Fruit fly (Drosophila melanogaster): Measurements from ENCODE around the gene CG5276.

Gene CG5276

DNA sequence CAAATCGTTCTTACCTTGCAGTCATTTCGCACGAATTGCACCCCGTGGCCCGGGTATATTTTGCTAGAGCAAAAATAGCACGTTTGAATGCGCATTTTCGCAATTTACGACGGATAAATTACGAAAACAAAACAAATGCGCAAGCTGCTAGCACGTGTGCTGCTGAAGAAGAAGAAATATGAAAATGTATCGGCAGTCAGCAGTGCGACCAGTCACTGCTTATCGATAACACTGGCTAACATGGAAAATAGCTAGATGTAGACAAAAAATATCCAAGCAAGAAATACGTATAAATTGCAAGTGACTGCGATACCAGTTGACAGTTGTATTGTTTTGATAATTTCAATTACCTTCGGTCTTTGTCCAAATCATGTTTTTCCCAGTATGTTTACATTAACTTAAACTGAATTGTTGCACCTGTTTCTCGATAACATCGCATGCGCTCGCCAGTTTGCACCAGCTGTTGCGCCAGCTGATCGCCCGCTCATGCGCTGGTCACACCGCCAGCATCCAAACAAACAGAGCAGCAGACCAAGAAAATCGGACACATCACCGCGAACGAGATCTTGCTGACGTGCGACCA lies at the start of gene CG5276, which contains the start of gene RpL24-like (continued):
- TF ChIP-seq CG31224 (GFP tag; IDR thresholded peaks at IDR 0.05) (no peak), Six4 (GFP tag; optimal IDR thresholded peaks at IDR 0.05) (no peak), ftz-f1 (GFP tag; optimal IDR thresholded peaks at IDR 0.05) (peak; percentile 5), pzg (GFP tag; optimal IDR thresholded peaks at IDR 0.05) (peak; percentile 90), CG4404 (GFP tag; IDR thresholded peaks at IDR 0.05) (no peak), dm (GFP tag; optimal IDR thresholded peaks at IDR 0.05) (peak; percentile 98), CG7357 (GFP tag; IDR thresholded peaks at IDR 0.05) (peak; percentile 55; the same call in 1 of the 3 replicates), Hand (GFP tag; optimal IDR thresholded peaks at IDR 0.05) (no peak), grau (tag; optimal IDR thresholded peaks at IDR 0.05) (no peak), bowl (GFP tag; IDR thresholded peaks at IDR 0.05) (no peak), CG3847 (GFP tag; IDR thresholded peaks at IDR 0.05) (no peak), slp2 (GFP tag; optimal IDR thresholded peaks at IDR 0.05) (no peak), CG30403 (GFP tag; optimal IDR thresholded peaks at IDR 0.05) (no peak), CG17612 (GFP tag; IDR thresholded peaks at IDR 0.05) (no peak), CG12219 (GFP tag; optimal IDR thresholded peaks at IDR 0.05) (no peak), cg (GFP tag; optimal IDR thresholded peaks at IDR 0.05) (no peak), ase (GFP tag; IDR thresholded peaks at IDR 0.05) (no peak), CG10959 (GFP tag; IDR thresholded peaks at IDR 0.05) (no peak), Scr (GFP tag; IDR thresholded peaks at IDR 0.05; ENCODE audit: partially characterized antibody) (peak; percentile 63), CG5245 (GFP tag; optimal IDR thresholded peaks at IDR 0.05) (no peak), Adf1 (GFP tag; IDR thresholded peaks at IDR 0.05) (no peak), E2f1 (GFP tag; IDR thresholded peaks at IDR 0.05) (no peak), CG11696 (GFP tag; IDR thresholded peaks at IDR 0.05) (no peak), zfh2 (GFP tag; optimal IDR thresholded peaks at IDR 0.05) (no peak), D19A (tag; optimal IDR thresholded peaks at IDR 0.05) (no peak), ERR (GFP tag; optimal IDR thresholded peaks at IDR 0.05) (no peak), CG7745 (tag; optimal IDR thresholded peaks at IDR 0.05) (no peak), Abd-B (GFP tag; optimal IDR thresholded peaks at IDR 0.05) (no peak), CG6765 (GFP tag; optimal IDR thresholded peaks at IDR 0.05) (no peak), Fer3 (tag; optimal IDR thresholded peaks at IDR 0.05) (no peak), dpn (GFP tag; optimal IDR thresholded peaks at IDR 0.05) (no peak), Dfd (GFP tag; optimal IDR thresholded peaks at IDR 0.05) (no peak), br (optimal IDR thresholded peaks at IDR 0.05) (no peak), CG15479 (GFP tag; optimal IDR thresholded peaks at IDR 0.05) (peak; percentile 95), CG9609 (GFP tag; optimal IDR thresholded peaks at IDR 0.05) (no peak), CG3838 (GFP tag; optimal IDR thresholded peaks at IDR 0.05) (no peak), Hey (tag; optimal IDR thresholded peaks at IDR 0.05) (no peak), h (optimal IDR thresholded peaks at IDR 0.05) (no peak), Xbp1 (GFP tag; optimal IDR thresholded peaks at IDR 0.05) (no peak), hth (optimal IDR thresholded peaks at IDR 0.05) (no peak), CG6254 (GFP tag; optimal IDR thresholded peaks at IDR 0.05) (no peak), CG3163 (GFP tag; optimal IDR thresholded peaks at IDR 0.05) (no peak), Chrac-16 (GFP tag; optimal IDR thresholded peaks at IDR 0.05) (no peak), stc (GFP tag; IDR thresholded peaks at IDR 0.05) (no peak), z (GFP tag; IDR thresholded peaks at IDR 0.05) (no peak), ara (GFP tag; IDR thresholded peaks at IDR 0.05) (no peak), CG11723 (GFP tag; optimal IDR thresholded peaks at IDR 0.05) (no peak), Bdp1 (GFP tag; optimal IDR thresholded peaks at IDR 0.05) (no peak), CG16863 (GFP tag; optimal IDR thresholded peaks at IDR 0.05) (no peak), gem (tag; optimal IDR thresholded peaks at IDR 0.05) (no peak), CG9932 (GFP tag; IDR thresholded peaks at IDR 0.05) (no peak), esg (GFP tag; conservative IDR thresholded peaks at IDR 0.05) (no peak), dati (GFP tag; IDR thresholded peaks at IDR 0.05) (no peak), HHEX (GFP tag; optimal IDR thresholded peaks at IDR 0.05) (no peak)

All from whole organism, embryonic.